Worm (Caenorhabditis elegans) whole organism, L1 larva: ENCODE measurements around the gene dhs-18.

Experiments used
- C04F5.9 ChIP-seq: sonication (generic microtip); optimal IDR thresholded peaks from 2 replicates; lab custom pipeline; 2016; ENCODE audit warnings: missing genetic modification characterization, missing compliant biosample characterization
- C16A3.4 ChIP-seq: fragments of 150-350 bp; optimal IDR thresholded peaks from 2 replicates; lab custom pipeline; 2014; ENCODE audit warnings: missing biosample characterization, missing genetic modification characterization
- C34B4.2 ChIP-seq: sonication (generic microtip); optimal IDR thresholded peaks from 2 replicates; lab custom pipeline; 2017; ENCODE audit warnings: mild to moderate bottlenecking, missing genetic modification characterization, missing compliant biosample characterization
- F16B12.6 ChIP-seq: fragments of 150-350 bp; optimal IDR thresholded peaks from 2 replicates; lab custom pipeline; 2014; ENCODE audit warnings: missing biosample characterization, missing genetic modification characterization
- alr-1 ChIP-seq: fragments of 200-800 bp; sonication (Bioruptor generic); optimal IDR thresholded peaks from 2 replicates; lab custom pipeline; 2018; ENCODE audit warnings: borderline replicate concordance, mild to moderate bottlenecking, missing genetic modification characterization, missing compliant biosample characterization
- aly-2 ChIP-seq: fragments of 150-350 bp; optimal IDR thresholded peaks from 2 replicates; lab custom pipeline; 2014; ENCODE audit warnings: missing biosample characterization, missing genetic modification characterization
- ama-1 ChIP-seq: fragments of 150-350 bp; optimal IDR thresholded peaks from 2 replicates; lab custom pipeline; 2014
- blmp-1 ChIP-seq: fragments of 150-350 bp; optimal IDR thresholded peaks from 2 replicates; lab custom pipeline; 2014; ENCODE audit warnings: missing biosample characterization, missing genetic modification characterization
- ceh-82 ChIP-seq, 3 experiments: fragments of 150-350 bp in 1 of 3; sonication (generic microtip) in 2 of 3; optimal IDR thresholded peaks; 2 replicates each; lab custom pipeline; 2014 to 2017; ENCODE audit warnings: missing biosample characterization in 3 of 3, missing genetic modification characterization in 3 of 3
- ceh-88 ChIP-seq: fragments of 200-800 bp; sonication (Bioruptor generic); IDR thresholded peaks from 2 replicates; pipeline ENCODE4 v1.3.6; 2022; ENCODE audit warnings: missing genetic modification characterization, missing compliant biosample characterization
- ceh-90 ChIP-seq: sonication (generic microtip); optimal IDR thresholded peaks from 2 replicates; lab custom pipeline; 2016; ENCODE audit warnings: missing genetic modification characterization, missing compliant biosample characterization
- dpl-1 ChIP-seq, 3 experiments: fragments of 150-350 bp in 2 of 3; sonication (generic microtip) in 1 of 3; optimal IDR thresholded peaks; 2 replicates each; lab custom pipeline; 2014 to 2017; ENCODE audit warnings: missing biosample characterization in 3 of 3, missing genetic modification characterization in 3 of 3, missing genetic modification reagents in 3 of 3
- egl-27 ChIP-seq, 2 experiments: fragments of 150-350 bp in 1 of 2; sonication (generic microtip); optimal IDR thresholded peaks; 3 replicates each; lab custom pipeline; 2017 to 2018; ENCODE audit warnings: missing biosample characterization in 2 of 2, missing genetic modification characterization in 2 of 2, missing genetic modification reagents in 2 of 2
- elt-3 ChIP-seq, 6 experiments: fragments of 150-350 bp in 1 of 6; sonication (generic microtip); optimal IDR thresholded peaks; 2 replicates each; lab custom pipeline; 2017 to 2018; ENCODE audit warnings: missing biosample characterization in 6 of 6, missing genetic modification characterization in 6 of 6, inconsistent platforms in 1 of 6
- ets-5 ChIP-seq: fragments of 200-800 bp; sonication (Bioruptor generic); IDR thresholded peaks from 2 replicates; pipeline ENCODE4 v1.3.6; 2022; ENCODE audit warnings: missing genetic modification characterization, missing compliant biosample characterization
- fkh-10 ChIP-seq: sonication (generic microtip); optimal IDR thresholded peaks from 2 replicates; lab custom pipeline; 2017; ENCODE audit warnings: missing biosample characterization, missing genetic modification reagents, missing genetic modification characterization
- fos-1 ChIP-seq: fragments of 150-350 bp; optimal IDR thresholded peaks from 2 replicates; lab custom pipeline; 2014; ENCODE audit warnings: missing biosample characterization, missing genetic modification characterization
- grh-1 ChIP-seq: fragments of 200-800 bp; sonication (Bioruptor generic); IDR thresholded peaks from 2 replicates; pipeline ENCODE4 v1.3.6; 2022; ENCODE audit warnings: missing genetic modification reagents, missing genetic modification characterization, missing compliant biosample characterization
- hlh-4 ChIP-seq: sonication (generic microtip); optimal IDR thresholded peaks from 2 replicates; lab custom pipeline; 2016; ENCODE audit warnings: mild to moderate bottlenecking, missing genetic modification characterization, missing compliant biosample characterization
- isw-1 ChIP-seq: fragments of 200-800 bp; sonication (Bioruptor generic); IDR thresholded peaks from 2 replicates; pipeline ENCODE4 v1.3.6; 2022; ENCODE audit warnings: missing genetic modification characterization, missing compliant biosample characterization
- jun-1 ChIP-seq: fragments of 150-350 bp; optimal IDR thresholded peaks from 2 replicates; lab custom pipeline; 2014; ENCODE audit warnings: missing biosample characterization, missing genetic modification reagents, missing genetic modification characterization
- lin-13 ChIP-seq: fragments of 150-350 bp; optimal IDR thresholded peaks from 2 replicates; lab custom pipeline; 2014; ENCODE audit warnings: missing biosample characterization, missing genetic modification reagents, missing genetic modification characterization
- lin-14 ChIP-seq: fragments of 200-800 bp; sonication (Bioruptor generic); optimal IDR thresholded peaks from 2 replicates; lab custom pipeline; 2018; ENCODE audit warnings: mild to moderate bottlenecking, missing genetic modification characterization, moderate library complexity, missing compliant biosample characterization
- lin-35 ChIP-seq, 2 experiments: fragments of 150-350 bp; optimal IDR thresholded peaks; 2 replicates each; lab custom pipeline; 2014; ENCODE audit warnings: missing biosample characterization in 2 of 2, missing genetic modification characterization in 2 of 2, missing genetic modification reagents in 2 of 2
- lin-39 ChIP-seq: fragments of 150-350 bp; optimal IDR thresholded peaks from 2 replicates; lab custom pipeline; 2014; ENCODE audit warnings: missing biosample characterization, missing genetic modification reagents, missing genetic modification characterization
- lir-3 ChIP-seq: sonication (generic microtip); optimal IDR thresholded peaks from 2 replicates; lab custom pipeline; 2016; ENCODE audit warnings: mild to moderate bottlenecking, missing genetic modification characterization, moderate library complexity, missing compliant biosample characterization; ENCODE audit not compliant: poor library complexity
- lsy-2 ChIP-seq, 2 experiments: fragments of 150-350 bp; optimal IDR thresholded peaks; 2 replicates each; lab custom pipeline; 2014; ENCODE audit warnings: missing biosample characterization in 2 of 2, missing genetic modification characterization in 2 of 2
- mab-9 ChIP-seq: fragments of 200-800 bp; sonication (Bioruptor generic); IDR thresholded peaks from 2 replicates; pipeline ENCODE4 v1.3.6; 2022; ENCODE audit warnings: missing genetic modification reagents, missing genetic modification characterization, missing compliant biosample characterization
- nhr-12 ChIP-seq: sonication (generic microtip); optimal IDR thresholded peaks from 2 replicates; lab custom pipeline; 2017; ENCODE audit warnings: missing biosample characterization, missing genetic modification characterization
- nhr-20 ChIP-seq: sonication (generic microtip); optimal IDR thresholded peaks from 2 replicates; lab custom pipeline; 2016; ENCODE audit warnings: mild to moderate bottlenecking, missing genetic modification characterization, missing compliant biosample characterization
- nhr-237 ChIP-seq: fragments of 150-350 bp; optimal IDR thresholded peaks from 2 replicates; lab custom pipeline; 2014; ENCODE audit warnings: missing biosample characterization, missing genetic modification characterization
- nhr-28 ChIP-seq: fragments of 150-350 bp; optimal IDR thresholded peaks from 2 replicates; lab custom pipeline; 2014; ENCODE audit warnings: missing biosample characterization, missing genetic modification characterization
- nhr-77 ChIP-seq: fragments of 150-350 bp; optimal IDR thresholded peaks from 2 replicates; lab custom pipeline; 2014; ENCODE audit warnings: missing biosample characterization, missing genetic modification characterization
- nhr-84 ChIP-seq: sonication (generic microtip); optimal IDR thresholded peaks from 2 replicates; lab custom pipeline; 2017; ENCODE audit warnings: missing biosample characterization, missing genetic modification characterization
- nhr-85 ChIP-seq: sonication (generic microtip); peaks from one replicate; lab custom pipeline; 2016; ENCODE audit warnings: missing genetic modification characterization, inconsistent platforms, missing compliant biosample characterization
- nhr-90 ChIP-seq: sonication (generic microtip); optimal IDR thresholded peaks from 2 replicates; lab custom pipeline; 2016; ENCODE audit warnings: mild to moderate bottlenecking, missing genetic modification characterization, missing compliant biosample characterization; ENCODE audit not compliant: poor library complexity
- pag-3 ChIP-seq: sonication (generic microtip); optimal IDR thresholded peaks from 2 replicates; lab custom pipeline; 2017; ENCODE audit warnings: missing genetic modification characterization, mild to moderate bottlenecking, missing compliant biosample characterization, antibody characterized with exemption, borderline replicate concordance; ENCODE audit not compliant: insufficient read depth
- snu-23 ChIP-seq: sonication (generic microtip); optimal IDR thresholded peaks from 2 replicates; lab custom pipeline; 2016; ENCODE audit warnings: missing genetic modification characterization, missing compliant biosample characterization
- sox-4 ChIP-seq: sonication (generic microtip); optimal IDR thresholded peaks from 2 replicates; lab custom pipeline; 2016; ENCODE audit warnings: missing genetic modification characterization, missing compliant biosample characterization
- sptf-1 ChIP-seq: fragments of 150-350 bp; optimal IDR thresholded peaks from 2 replicates; lab custom pipeline; 2014; ENCODE audit warnings: missing biosample characterization, missing genetic modification characterization
- tbx-2 ChIP-seq: sonication (generic microtip); optimal IDR thresholded peaks from 2 replicates; lab custom pipeline; 2016; ENCODE audit warnings: missing genetic modification characterization, missing compliant biosample characterization
- tlp-1 ChIP-seq: fragments of 150-350 bp; optimal IDR thresholded peaks from 2 replicates; lab custom pipeline; 2014; ENCODE audit warnings: missing biosample characterization, missing genetic modification characterization
- unc-130 ChIP-seq: fragments of 150-350 bp; optimal IDR thresholded peaks from 2 replicates; lab custom pipeline; 2017; ENCODE audit warnings: missing biosample characterization, missing genetic modification characterization, inconsistent platforms
- unc-86 ChIP-seq: sonication (generic microtip); optimal IDR thresholded peaks from 2 replicates; lab custom pipeline; 2016; ENCODE audit warnings: missing genetic modification characterization, missing compliant biosample characterization
- vab-15 ChIP-seq: sonication (generic microtip); optimal IDR thresholded peaks from 2 replicates; lab custom pipeline; 2017; ENCODE audit warnings: missing genotype, mild to moderate bottlenecking, missing genetic modification characterization, missing compliant biosample characterization
- zag-1 ChIP-seq: fragments of 150-350 bp; optimal IDR thresholded peaks from 2 replicates; lab custom pipeline; 2014; ENCODE audit warnings: missing biosample characterization, missing genetic modification characterization
- zip-4 ChIP-seq: fragments of 200-800 bp; sonication (Bioruptor generic); optimal IDR thresholded peaks from 2 replicates; lab custom pipeline; 2018; ENCODE audit warnings: mild to moderate bottlenecking, missing genetic modification characterization, moderate library complexity, missing compliant biosample characterization
- ztf-11 ChIP-seq, 2 experiments: sonication (generic microtip); optimal IDR thresholded peaks; 2 replicates each; lab custom pipeline; 2016 to 2017; ENCODE audit warnings: missing genetic modification characterization in 2 of 2, missing biosample characterization in 1 of 2, missing compliant biosample characterization in 1 of 2

dhs-18 gene

ce11 chrV:11040020-11040419 is 6.6 kb downstream of the dhs-18 start, which contains the start of gene C45B11.9:
C45B11.9 (plus strand) TSS chrV:11040320.
- no peak for TF ChIP-seq F16B12.6 (tag; lab: Kevin White, UChicago)
- no peak for TF ChIP-seq lir-3 (tag; lab: Kevin White, UChicago)
- TF ChIP-seq zip-4 (GFP tag; lab: Kevin White, UChicago), result no peak
- no peak for TF ChIP-seq blmp-1 (tag; lab: Kevin White, UChicago)
- TF ChIP-seq sox-4 (tag; lab: Kevin White, UChicago), result no peak
- no peak for TF ChIP-seq elt-3 (tag; optimal IDR thresholded peaks at IDR 0.05; lab: Kevin White, UChicago)
- TF ChIP-seq ets-5 (GFP tag; lab: Robert Waterston, UW), result no peak
- no peak for TF ChIP-seq C34B4.2 (tag; lab: Kevin White, UChicago)
- TF ChIP-seq snu-23 (GFP tag; lab: Kevin White, UChicago), result no peak
- TF ChIP-seq lin-39 (tag; lab: Kevin White, UChicago), result no peak
- no peak for TF ChIP-seq aly-2 (tag; lab: Kevin White, UChicago)
- TF ChIP-seq ceh-90 (tag; lab: Kevin White, UChicago), result no peak
- no peak for TF ChIP-seq lin-13 (GFP tag; lab: Kevin White, UChicago)
- TF ChIP-seq nhr-85 (tag; lab: Kevin White, UChicago), result no peak

DNA sequence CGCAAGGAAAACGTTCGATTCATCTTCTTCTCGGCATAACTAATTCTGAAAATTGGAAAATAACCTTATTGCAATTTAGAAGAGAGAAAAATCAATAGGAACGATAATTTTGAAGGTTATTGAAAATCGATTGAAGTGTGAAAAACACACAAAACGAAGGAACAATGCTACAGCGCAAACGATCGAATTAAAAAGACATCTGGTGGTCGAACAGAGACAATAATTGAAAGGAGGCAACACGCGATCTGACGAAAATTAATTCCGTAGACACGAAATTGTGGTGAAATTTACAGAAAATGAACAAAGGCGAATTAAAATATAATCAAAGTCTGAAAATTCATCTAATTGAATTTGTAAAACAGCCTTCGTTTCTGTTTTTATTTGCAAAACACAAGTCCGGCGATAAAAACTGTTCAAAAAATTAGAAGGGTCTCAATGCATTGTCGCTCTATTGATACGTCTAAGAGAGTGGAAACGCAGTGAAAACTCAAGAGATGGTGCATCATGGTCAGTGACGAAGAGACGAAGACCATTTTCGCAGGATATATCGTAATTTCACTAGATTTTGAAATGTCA is 7.2 kb downstream of the dhs-18 start, which contains the start of gene pak-2:
Gene pak-2, minus strand, starts transcription at position 51 of the 576 bp plus-strand sequence.
- TF ChIP-seq snu-23 (GFP tag; lab: Kevin White, UChicago) (peak; percentile 91), egl-27 (tag; optimal IDR thresholded peaks at IDR 0.05; lab: Kevin White, UChicago) (no peak), tlp-1 (tag; lab: Kevin White, UChicago) (no peak), dpl-1 (GFP tag; optimal IDR thresholded peaks at IDR 0.05; lab: Kevin White, UChicago) (peak; percentile 61 to 77 (median 68)), C16A3.4 (tag; lab: Kevin White, UChicago) (peak; percentile 96), nhr-90 (tag; lab: Kevin White, UChicago) (peak; percentile 85), nhr-12 (tag; lab: Kevin White, UChicago) (no peak), blmp-1 (tag; lab: Kevin White, UChicago) (peak; percentile 75), vab-15 (tag; lab: Kevin White, UChicago) (peak; percentile 91), ztf-11 (tag; optimal IDR thresholded peaks at IDR 0.05; lab: Kevin White, UChicago) (peak in 1 of 2 experiments; percentile 88), ceh-82 (tag; optimal IDR thresholded peaks at IDR 0.05; lab: Kevin White, UChicago) (peak; percentile 32 to 64 (median 59)), lin-14 (GFP tag; lab: Kevin White, UChicago) (peak; percentile 95), tbx-2 (tag; lab: Kevin White, UChicago) (peak; percentile 85), jun-1 (tag; lab: Kevin White, UChicago) (no peak), fkh-10 (peak; percentile 34), alr-1 (tag; lab: Kevin White, UChicago) (no peak), ceh-88 (GFP tag; lab: Robert Waterston, UW) (peak; percentile 85), isw-1 (peak; percentile 87), elt-3 (tag; optimal IDR thresholded peaks at IDR 0.05; lab: Kevin White, UChicago) (peak in 2 of 6 experiments; percentile 2 to 41), zag-1 (tag; lab: Kevin White, UChicago) (peak; percentile 31), ama-1 (no peak), pag-3 (tag; lab: Kevin White, UChicago) (no peak), nhr-84 (tag; lab: Kevin White, UChicago) (no peak), C04F5.9 (tag; lab: Kevin White, UChicago) (peak; percentile 70), aly-2 (tag; lab: Kevin White, UChicago) (peak; percentile 53), nhr-77 (peak; percentile 90), mab-9 (GFP tag; lab: Robert Waterston, UW) (peak; percentile 53; the same call in 1 of the 2 replicates), nhr-28 (tag; lab: Kevin White, UChicago) (no peak), grh-1 (peak; percentile 31; the same call in 1 of the 2 replicates), unc-86 (tag; lab: Kevin White, UChicago) (peak; percentile 73), unc-130 (peak; percentile 11), fos-1 (tag; lab: Kevin White, UChicago) (peak; percentile 60), nhr-85 (tag; lab: Kevin White, UChicago) (peak; percentile 94), lsy-2 (tag; optimal IDR thresholded peaks at IDR 0.05; lab: Kevin White, UChicago) (peak; percentile 73 to 91), lin-13 (GFP tag; lab: Kevin White, UChicago) (peak; percentile 74), ets-5 (GFP tag; lab: Robert Waterston, UW) (no peak), nhr-237 (tag; lab: Kevin White, UChicago) (peak; percentile 59), sox-4 (tag; lab: Kevin White, UChicago) (peak; percentile 74), hlh-4 (peak; percentile 39), lin-35 (GFP tag; optimal IDR thresholded peaks at IDR 0.05; lab: Kevin White, UChicago) (peak; percentile 74 to 89), nhr-20 (tag; lab: Kevin White, UChicago) (peak; percentile 90), sptf-1 (tag; lab: Kevin White, UChicago) (no peak)
